Worm (Caenorhabditis elegans) whole organism, late embryonic: Measurements from ENCODE around the gene dlhd-1.

Source experiments
- ama-1 ChIP-seq: fragments of 150-350 bp; optimal IDR thresholded peaks from 2 replicates; lab custom pipeline; 2014
- ceh-24 ChIP-seq: sonication (generic microtip); optimal IDR thresholded peaks from 2 replicates; lab custom pipeline; 2016; ENCODE audit warnings: mild to moderate bottlenecking, missing genetic modification characterization, missing compliant biosample characterization
- ceh-34 ChIP-seq: sonication (generic microtip); optimal IDR thresholded peaks from 2 replicates; lab custom pipeline; 2016; ENCODE audit warnings: mild to moderate bottlenecking, missing genetic modification characterization, missing compliant biosample characterization
- ceh-9 ChIP-seq: sonication (generic microtip); optimal IDR thresholded peaks from 2 replicates; lab custom pipeline; 2016; ENCODE audit warnings: mild to moderate bottlenecking, missing genetic modification characterization, inconsistent platforms, missing compliant biosample characterization
- dve-1 ChIP-seq: sonication (generic microtip); optimal IDR thresholded peaks from 2 replicates; lab custom pipeline; 2017; ENCODE audit warnings: antibody characterized with exemption, mild to moderate bottlenecking, missing genetic modification characterization, missing compliant biosample characterization
- elt-2 ChIP-seq: sonication (generic microtip); optimal IDR thresholded peaks from 2 replicates; lab custom pipeline; 2016; ENCODE audit warnings: missing genetic modification reagents, missing genetic modification characterization, missing compliant biosample characterization
- ets-4 ChIP-seq: sonication (generic microtip); optimal IDR thresholded peaks from 2 replicates; lab custom pipeline; 2016; ENCODE audit warnings: missing genetic modification characterization, missing compliant biosample characterization
- eyg-1 ChIP-seq: sonication (generic microtip); optimal IDR thresholded peaks from 2 replicates; lab custom pipeline; 2016; ENCODE audit warnings: missing genotype, missing genetic modification characterization, missing compliant biosample characterization
- hlh-13 ChIP-seq: fragments of 200-800 bp; sonication (Bioruptor generic); optimal IDR thresholded peaks from 2 replicates; lab custom pipeline; 2018; ENCODE audit warnings: mild to moderate bottlenecking, missing genetic modification characterization, missing compliant biosample characterization
- nhr-11 ChIP-seq: fragments of 150-350 bp; optimal IDR thresholded peaks from 2 replicates; lab custom pipeline; 2014; ENCODE audit warnings: missing biosample characterization, missing genetic modification characterization
- npax-4 ChIP-seq: sonication (generic microtip); optimal IDR thresholded peaks from 2 replicates; lab custom pipeline; 2016; ENCODE audit warnings: missing genetic modification characterization, missing compliant biosample characterization
- unc-55 ChIP-seq: sonication (generic microtip); optimal IDR thresholded peaks from 2 replicates; lab custom pipeline; 2017; ENCODE audit warnings: missing biosample characterization, missing genetic modification reagents, missing genetic modification characterization

- TF ChIP-seq ceh-24 (tag; lab: Kevin White, UChicago) (no peak), hlh-13 (GFP tag; lab: Kevin White, UChicago) (no peak), ama-1 (lab: Kevin White, UChicago) (no peak), ceh-9 (no peak), nhr-11 (tag; lab: Kevin White, UChicago) (no peak), ets-4 (tag; lab: Kevin White, UChicago) (no peak), ceh-34 (tag; lab: Kevin White, UChicago) (no peak), elt-2 (tag; lab: Kevin White, UChicago) (no peak), dve-1 (tag; lab: Kevin White, UChicago) (no peak), unc-55 (GFP tag; lab: Kevin White, UChicago) (no peak), eyg-1 (tag; lab: Kevin White, UChicago) (no peak), npax-4 (tag; lab: Kevin White, UChicago) (no peak)
These were observed 40.6 kb downstream of the dlhd-1 start for ce11 chrII:1131367-1131766.
